Fruit fly (Drosophila melanogaster): ENCODE data around the gene Cht2.
A peak's percentile ranks its signal among the peaks of the same experiment; 100 is the strongest.

The Cht2 gene

dm6 chr3L:1730873-1731272 is 24.9 kb downstream of the Cht2 start, which contains the start of gene drpr (continued):
- TF ChIP-seq salr (GFP tag; optimal IDR thresholded peaks at IDR 0.05) (no peak), fd85E (GFP tag; optimal IDR thresholded peaks at IDR 0.05) (no peak), CG6163 (GFP tag; IDR thresholded peaks at IDR 0.05) (peak; percentile 57; the same call in 2 of the 3 replicates), acj6 (GFP tag; optimal IDR thresholded peaks at IDR 0.05) (no peak), CG16779 (tag; optimal IDR thresholded peaks at IDR 0.05) (peak; percentile 1), Hr39 (GFP tag; optimal IDR thresholded peaks at IDR 0.05) (no peak), CG9139 (GFP tag; optimal IDR thresholded peaks at IDR 0.05) (peak; percentile 30)

dm6 chr3L:1730160-1730595 is 25.6 kb downstream of the Cht2 start:
- TF ChIP-seq ss (GFP tag; optimal IDR thresholded peaks at IDR 0.05) (peak in 1 of 2 experiments; percentile 61), CG15336 (GFP tag; IDR thresholded peaks at IDR 0.05) (no peak), Blimp-1 (GFP tag; optimal IDR thresholded peaks at IDR 0.05) (peak; percentile 96), Lpt (GFP tag; optimal IDR thresholded peaks at IDR 0.05) (no peak), Eip78C (GFP tag) (peak; percentile 25), CG6854 (GFP tag; optimal IDR thresholded peaks at IDR 0.05) (no peak), CG10631 (GFP tag; optimal IDR thresholded peaks at IDR 0.05) (no peak), CG6808 (GFP tag; optimal IDR thresholded peaks at IDR 0.05) (peak; percentile 16), dsx (GFP tag; optimal IDR thresholded peaks at IDR 0.05; ENCODE audit: poor library complexity, severe bottlenecking) (peak; percentile 33), fd59A (GFP tag; optimal IDR thresholded peaks at IDR 0.05) (no peak)

dm6 chr3L:1729380-1730159 is 26.2 kb downstream of the Cht2 start:
- TF ChIP-seq CG6854 (GFP tag; optimal IDR thresholded peaks at IDR 0.05) (peak; percentile 34), CG10669 (GFP tag; optimal IDR thresholded peaks at IDR 0.05) (no peak), pdm3 (GFP tag; optimal IDR thresholded peaks at IDR 0.05) (no peak)

- TF ChIP-seq Hr39 (GFP tag; optimal IDR thresholded peaks at IDR 0.05): no peak
- no peak for TF ChIP-seq CG1621 (tag; optimal IDR thresholded peaks at IDR 0.05)
- TF ChIP-seq Sox15 (GFP tag; optimal IDR thresholded peaks at IDR 0.05): no peak
- TF ChIP-seq CG16779 (tag; optimal IDR thresholded peaks at IDR 0.05): no peak
- TF ChIP-seq Hr4 (GFP tag; optimal IDR thresholded peaks at IDR 0.05): no peak
- TF ChIP-seq Eip93F (GFP tag; optimal IDR thresholded peaks at IDR 0.05): no peak
- no peak for TF ChIP-seq lz (GFP tag; optimal IDR thresholded peaks at IDR 0.05)
- TF ChIP-seq CG6808 (GFP tag; optimal IDR thresholded peaks at IDR 0.05): no peak
- no peak for TF ChIP-seq fkh (GFP tag; optimal IDR thresholded peaks at IDR 0.05)
- TF ChIP-seq CG34406 (GFP tag; optimal IDR thresholded peaks at IDR 0.05): no peak
- TF ChIP-seq fd59A (GFP tag; optimal IDR thresholded peaks at IDR 0.05): no peak
Measured at dm6 chr3L:1727431-1727830, 28.3 kb downstream of the Cht2 start.

- TF ChIP-seq vri (GFP tag; optimal IDR thresholded peaks at IDR 0.05) (peak; percentile 24), eg (GFP tag; IDR thresholded peaks at IDR 0.05) (no peak), CG8319 (GFP tag; optimal IDR thresholded peaks at IDR 0.05) (no peak), CG31627 (GFP tag; optimal IDR thresholded peaks at IDR 0.05) (no peak), Met (GFP tag; optimal IDR thresholded peaks at IDR 0.05) (no peak), CG16779 (tag; optimal IDR thresholded peaks at IDR 0.05) (no peak), Hr4 (GFP tag; optimal IDR thresholded peaks at IDR 0.05) (no peak), svp (GFP tag) (peak; percentile 76), Smox (GFP tag; optimal IDR thresholded peaks at IDR 0.05) (no peak), Sox14 (GFP tag; optimal IDR thresholded peaks at IDR 0.05) (no peak), CG3919 (GFP tag; optimal IDR thresholded peaks at IDR 0.05) (no peak), Eip75B (GFP tag; optimal IDR thresholded peaks at IDR 0.05) (no peak), CG10631 (GFP tag; optimal IDR thresholded peaks at IDR 0.05) (no peak), CG8632 (GFP tag; optimal IDR thresholded peaks at IDR 0.05) (no peak), CG1621 (tag; optimal IDR thresholded peaks at IDR 0.05) (no peak)
Measured at dm6 chr3L:1726747-1727146, 29.0 kb downstream of the Cht2 start.

All from whole organism, prepupa.